Worm (Caenorhabditis elegans): ENCODE data around the gene egl-4.

DNA sequence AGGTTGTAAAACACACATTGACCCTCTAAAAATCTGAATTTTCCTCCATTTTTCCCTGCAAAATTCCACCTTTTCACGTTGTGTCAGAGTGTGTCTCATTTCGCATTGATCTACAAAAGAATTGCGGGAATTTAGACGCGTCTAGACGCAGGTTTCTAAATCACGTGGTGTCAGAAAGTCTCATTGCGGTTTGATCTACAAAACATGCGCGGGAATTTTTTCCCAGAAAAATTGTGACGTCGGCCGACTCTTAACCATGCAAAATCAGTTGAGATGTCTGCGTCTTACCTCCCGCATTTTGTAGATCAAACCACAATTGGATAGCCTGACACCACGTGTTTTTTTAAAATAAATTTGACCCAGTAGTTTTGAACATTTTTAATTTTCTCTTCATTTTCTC lies 61.0 kb downstream of the egl-4 start:
- TF ChIP-seq dao-5 (tag; optimal IDR thresholded peaks at IDR 0.05) (no peak), him-1 (tag; optimal IDR thresholded peaks at IDR 0.05) (no peak), W03F9.2 (tag; optimal IDR thresholded peaks at IDR 0.05) (no peak)

Measured in whole organism, L4/young adult.